Fruit fly (Drosophila melanogaster): ENCODE data around the gene CG18135.

The CG18135 gene

dm6 chr3L:18997590-18998283 is at the start of gene CG18135:
CG18135 (minus strand) TSS chr3L:18998283.
- no peak for TF ChIP-seq CG8478 (optimal IDR thresholded peaks at IDR 0.05)
- TF ChIP-seq CTCF (optimal IDR thresholded peaks at IDR 0.05), result no peak

dm6 chr3L:19046389-19047042 is 48.4 kb upstream of the CG18135 start:
- TF ChIP-seq CG8478 (optimal IDR thresholded peaks at IDR 0.05), result no peak
- no peak for TF ChIP-seq CTCF (optimal IDR thresholded peaks at IDR 0.05)

dm6 chr3L:19045299-19046025 is 47.4 kb upstream of the CG18135 start, which contains the start of gene nkd:
nkd (minus strand) TSS chr3L:19045449.
- TF ChIP-seq CTCF (optimal IDR thresholded peaks at IDR 0.05), result no peak
- no peak for TF ChIP-seq CG8478 (optimal IDR thresholded peaks at IDR 0.05)

dm6 chr3L:19044589-19045298 is 46.7 kb upstream of the CG18135 start:
- TF ChIP-seq CG8478 (optimal IDR thresholded peaks at IDR 0.05) (no peak), CTCF (optimal IDR thresholded peaks at IDR 0.05) (no peak)

dm6 chr3L:19043464-19044034 is 45.5 kb upstream of the CG18135 start:
- TF ChIP-seq CTCF (optimal IDR thresholded peaks at IDR 0.05) (no peak), CG8478 (optimal IDR thresholded peaks at IDR 0.05) (no peak)

- TF ChIP-seq CTCF (optimal IDR thresholded peaks at IDR 0.05) (no peak), CG8478 (optimal IDR thresholded peaks at IDR 0.05) (no peak)
These were observed 44.4 kb upstream of the CG18135 start for dm6 chr3L:19042501-19042900.

- TF ChIP-seq CTCF (optimal IDR thresholded peaks at IDR 0.05) (no peak), CG8478 (optimal IDR thresholded peaks at IDR 0.05) (no peak)
These were observed 43.7 kb upstream of the CG18135 start for dm6 chr3L:19041665-19042385.

dm6 chr3L:19041161-19041560 is 43.1 kb upstream of the CG18135 start:
- TF ChIP-seq CTCF (optimal IDR thresholded peaks at IDR 0.05) (no peak), CG8478 (optimal IDR thresholded peaks at IDR 0.05) (no peak)

dm6 chr3L:19040155-19040644 is 42.1 kb upstream of the CG18135 start:
- TF ChIP-seq CG8478 (optimal IDR thresholded peaks at IDR 0.05), result no peak
- no peak for TF ChIP-seq CTCF (optimal IDR thresholded peaks at IDR 0.05)

dm6 chr3L:19037051-19037450 is 39.0 kb upstream of the CG18135 start:
- no peak for TF ChIP-seq CG8478 (optimal IDR thresholded peaks at IDR 0.05)
- no peak for TF ChIP-seq CTCF (optimal IDR thresholded peaks at IDR 0.05)

dm6 chr3L:19036119-19036518 is 38.0 kb upstream of the CG18135 start:
- no peak for TF ChIP-seq CG8478 (optimal IDR thresholded peaks at IDR 0.05)
- no peak for TF ChIP-seq CTCF (optimal IDR thresholded peaks at IDR 0.05)

dm6 chr3L:19035163-19035900 is 37.2 kb upstream of the CG18135 start:
- TF ChIP-seq CG8478 (optimal IDR thresholded peaks at IDR 0.05) (no peak), CTCF (optimal IDR thresholded peaks at IDR 0.05) (no peak)

dm6 chr3L:19033154-19033811 is 35.2 kb upstream of the CG18135 start:
- TF ChIP-seq CTCF (optimal IDR thresholded peaks at IDR 0.05) (no peak), CG8478 (optimal IDR thresholded peaks at IDR 0.05) (no peak)

Measured in S2 (cell line).